Fruit fly (Drosophila melanogaster): ENCODE results near the gene CG32815.

Gene CG32815

dm6 chrX:932166-932565, at the start of gene CG32815, which contains the start of gene CG3706:
TSS of gene CG32815 (plus strand) at chrX:932466.
TSS of gene CG3706 (minus strand) at chrX:932475.
- TF ChIP-seq CG8159 (tag; optimal IDR thresholded peaks at IDR 0.05) = no peak
- TF ChIP-seq Ets98B (GFP tag; IDR thresholded peaks at IDR 0.05) = no peak
- TF ChIP-seq CG12605 (GFP tag; IDR thresholded peaks at IDR 0.05) = no peak
- TF ChIP-seq gl (tag; optimal IDR thresholded peaks at IDR 0.05) = no peak
- TF ChIP-seq fd96Ca (GFP tag; IDR thresholded peaks at IDR 0.05) = no peak
- TF ChIP-seq Pif1A (GFP tag; optimal IDR thresholded peaks at IDR 0.05) = no peak
- no peak for TF ChIP-seq D1 (tag; optimal IDR thresholded peaks at IDR 0.05)
- TF ChIP-seq EcR (GFP tag; optimal IDR thresholded peaks at IDR 0.05) = no peak
- TF ChIP-seq CG4496 (GFP tag; IDR thresholded peaks at IDR 0.05) = no peak
- TF ChIP-seq Snoo (tag; optimal IDR thresholded peaks at IDR 0.05) = no peak
- no peak for TF ChIP-seq rn (GFP tag; IDR thresholded peaks at IDR 0.05)
- TF ChIP-seq CG15710 (tag; optimal IDR thresholded peaks at IDR 0.05) = no peak
- TF ChIP-seq CG13204 (GFP tag; optimal IDR thresholded peaks at IDR 0.05) = no peak
- no peak for TF ChIP-seq CG17806 (tag; optimal IDR thresholded peaks at IDR 0.05)
- no peak for TF ChIP-seq CG32121 (GFP tag; IDR thresholded peaks at IDR 0.05)
- TF ChIP-seq CG34367 (tag; optimal IDR thresholded peaks at IDR 0.05) = no peak
- no peak for TF ChIP-seq CG8301 (tag; optimal IDR thresholded peaks at IDR 0.05)
- no peak for TF ChIP-seq CG14655 (GFP tag; optimal IDR thresholded peaks at IDR 0.05)
- no peak for TF ChIP-seq Pif1B (GFP tag; optimal IDR thresholded peaks at IDR 0.05)

- TF ChIP-seq CG15710 (tag; optimal IDR thresholded peaks at IDR 0.05) = no peak
Observed at dm6 chrX:894182-894581, 38.1 kb upstream of the CG32815 start, which contains the start of gene CG11663. TSS of gene CG11663 (plus strand) at chrX:894482.

- no peak; the same call in 2 of the 3 replicates for TF ChIP-seq CG4496 (GFP tag; IDR thresholded peaks at IDR 0.05)
- TF ChIP-seq CG8301 (tag; optimal IDR thresholded peaks at IDR 0.05) = no peak
- TF ChIP-seq CG10348 (GFP tag; IDR thresholded peaks at IDR 0.05) = no peak
- TF ChIP-seq CG9948 (tag; optimal IDR thresholded peaks at IDR 0.05) = no peak
- no peak for TF ChIP-seq fd96Ca (GFP tag; IDR thresholded peaks at IDR 0.05)
- no peak for TF ChIP-seq CG15710 (tag; optimal IDR thresholded peaks at IDR 0.05)
- 0 out of 2 replicates have a peak, but pooled peaks have one; percentile 24 for TF ChIP-seq CG12605 (GFP tag; IDR thresholded peaks at IDR 0.05)
- no peak for TF ChIP-seq rn (GFP tag; IDR thresholded peaks at IDR 0.05)
- peak; percentile 81 for TF ChIP-seq EcR (GFP tag; optimal IDR thresholded peaks at IDR 0.05)
- no peak for TF ChIP-seq Pif1A (GFP tag; optimal IDR thresholded peaks at IDR 0.05)
- TF ChIP-seq CG14655 (GFP tag; optimal IDR thresholded peaks at IDR 0.05) = no peak
- TF ChIP-seq CG34367 (tag; optimal IDR thresholded peaks at IDR 0.05) = no peak
- peak; percentile 47 for TF ChIP-seq Pif1B (GFP tag; optimal IDR thresholded peaks at IDR 0.05)
- TF ChIP-seq CG17806 (tag; optimal IDR thresholded peaks at IDR 0.05) = peak; percentile 19
- TF ChIP-seq CG8159 (tag; optimal IDR thresholded peaks at IDR 0.05) = no peak
- no peak for TF ChIP-seq Snoo (tag; optimal IDR thresholded peaks at IDR 0.05)
- peak; percentile 46 for TF ChIP-seq Ets98B (GFP tag; IDR thresholded peaks at IDR 0.05)
- no peak for TF ChIP-seq CG13204 (GFP tag; optimal IDR thresholded peaks at IDR 0.05)
- no peak for TF ChIP-seq gl (tag; optimal IDR thresholded peaks at IDR 0.05)
- no peak for TF ChIP-seq D1 (tag; optimal IDR thresholded peaks at IDR 0.05)
- no peak for TF ChIP-seq CG32121 (GFP tag; IDR thresholded peaks at IDR 0.05)
Observed at dm6 chrX:898367-898766, 33.9 kb upstream of the CG32815 start.

dm6 chrX:899407-900050, 32.7 kb upstream of the CG32815 start:
- TF ChIP-seq rn (GFP tag; IDR thresholded peaks at IDR 0.05) (no peak), fd96Ca (GFP tag; IDR thresholded peaks at IDR 0.05) (0 out of 3 replicates have a peak, but pooled peaks have one; percentile 34)

dm6 chrX:900725-901345, 31.4 kb upstream of the CG32815 start:
- TF ChIP-seq CG12605 (GFP tag; IDR thresholded peaks at IDR 0.05) (peak; percentile 86), fd96Ca (GFP tag; IDR thresholded peaks at IDR 0.05) (peak; percentile 97), CG32121 (GFP tag; IDR thresholded peaks at IDR 0.05) (peak; percentile 94), Pif1A (GFP tag; optimal IDR thresholded peaks at IDR 0.05) (peak; percentile 93), CG8301 (tag; optimal IDR thresholded peaks at IDR 0.05) (peak; percentile 91), CG10348 (GFP tag; IDR thresholded peaks at IDR 0.05) (peak; percentile 84), rn (GFP tag; IDR thresholded peaks at IDR 0.05) (peak; percentile 70; the same call in 1 of the 2 replicates), CG14655 (GFP tag; optimal IDR thresholded peaks at IDR 0.05) (peak; percentile 89), CG13204 (GFP tag; optimal IDR thresholded peaks at IDR 0.05) (peak; percentile 60), CG4496 (GFP tag; IDR thresholded peaks at IDR 0.05) (peak; percentile 96), CG15710 (tag; optimal IDR thresholded peaks at IDR 0.05) (peak; percentile 91), EcR (GFP tag; optimal IDR thresholded peaks at IDR 0.05) (peak; percentile 92), CG34367 (tag; optimal IDR thresholded peaks at IDR 0.05) (peak; percentile 88), CG9948 (tag; optimal IDR thresholded peaks at IDR 0.05) (peak; percentile 86), gl (tag; optimal IDR thresholded peaks at IDR 0.05) (peak; percentile 84), CG8159 (tag; optimal IDR thresholded peaks at IDR 0.05) (peak; percentile 90), Pif1B (GFP tag; optimal IDR thresholded peaks at IDR 0.05) (peak; percentile 92), Ets98B (GFP tag; IDR thresholded peaks at IDR 0.05) (peak; percentile 95), CG17806 (tag; optimal IDR thresholded peaks at IDR 0.05) (peak; percentile 90), Snoo (tag; optimal IDR thresholded peaks at IDR 0.05) (peak; percentile 90), D1 (tag; optimal IDR thresholded peaks at IDR 0.05) (peak; percentile 55)

All from whole organism, pupa.